Worm (Caenorhabditis elegans): ENCODE measurements around the gene skih-2.

DNA sequence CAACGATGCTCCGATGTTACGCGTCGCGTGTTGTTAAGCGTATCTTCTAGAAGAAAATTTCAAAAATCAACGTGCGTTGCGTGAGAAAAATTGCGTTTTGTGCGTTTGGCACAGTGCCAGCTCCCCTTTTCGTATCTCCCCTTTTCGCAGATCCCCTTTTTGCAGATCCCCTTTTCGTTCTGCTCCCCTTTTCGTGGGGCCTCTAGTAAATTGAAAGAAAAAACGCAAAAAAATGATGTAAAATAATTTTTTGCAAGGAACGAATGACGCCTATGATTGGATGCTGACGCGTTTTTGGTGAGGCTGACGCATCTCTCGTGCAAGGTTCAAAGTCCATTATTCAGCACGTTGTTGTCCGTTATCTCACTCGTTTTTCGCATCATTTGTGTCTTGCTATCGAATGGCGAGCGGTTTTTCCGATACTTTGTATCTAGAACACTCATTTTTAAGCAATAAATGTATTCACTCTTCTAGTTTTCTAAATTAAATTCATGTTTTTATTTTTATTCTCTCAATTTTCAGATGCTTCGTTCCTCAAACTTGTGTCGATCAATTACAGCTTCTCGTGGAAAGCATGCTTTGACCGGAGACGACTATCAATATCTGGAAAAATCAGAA is 37.1 kb upstream of the skih-2 start, which contains the start of gene cpt-2:
- TF ChIP-seq elt-3 (tag; optimal IDR thresholded peaks at IDR 0.05) (peak in 3 of 6 experiments; percentile 7 to 82 (median 79)), lin-35 (GFP tag; optimal IDR thresholded peaks at IDR 0.05) (peak; percentile 83 to 90)

Measured in whole organism, L1 larva.